Worm (Caenorhabditis elegans): Measurements from ENCODE around the gene F56C3.9.

- TF ChIP-seq ces-1 (GFP tag; optimal IDR thresholded peaks at IDR 0.05): no peak
- no peak for TF ChIP-seq unc-39 (tag; optimal IDR thresholded peaks at IDR 0.05)
- TF ChIP-seq lin-32 (GFP tag; optimal IDR thresholded peaks at IDR 0.05): no peak
- TF ChIP-seq nhr-12 (tag; optimal IDR thresholded peaks at IDR 0.05): no peak
- TF ChIP-seq nhr-237 (tag; optimal IDR thresholded peaks at IDR 0.05): no peak
Observed at ce11 chrX:1438925-1439324, 45.1 kb upstream of the F56C3.9 start.
